Worm (Caenorhabditis elegans): ENCODE measurements around the gene srab-23.

DNA sequence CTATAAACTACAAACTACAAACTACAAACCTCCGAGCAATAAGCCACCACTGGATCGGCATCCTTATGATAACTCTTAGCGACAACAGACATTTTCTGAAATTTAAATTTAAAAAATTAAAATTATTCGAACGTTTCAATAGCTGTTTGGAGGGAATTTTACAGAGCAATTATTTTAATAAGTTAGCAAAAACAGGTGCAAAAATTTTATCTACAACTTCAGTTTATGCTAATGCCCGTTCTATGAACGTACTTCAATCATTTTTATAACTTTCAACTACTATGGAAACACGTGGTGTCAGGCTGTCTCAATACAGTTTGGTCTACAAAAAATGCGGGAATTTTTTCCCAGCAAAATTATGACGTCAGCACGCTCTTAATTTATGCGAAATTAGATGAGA, 18.1 kb upstream of the srab-23 start, which contains the start of gene comt-5:
- no peak for TF ChIP-seq ztf-23 (GFP tag; IDR thresholded peaks at IDR 0.05)
- no peak for TF ChIP-seq flt-1 (GFP tag; IDR thresholded peaks at IDR 0.05)
- no peak for TF ChIP-seq klf-2 (GFP tag; conservative IDR thresholded peaks at IDR 0.05)
- TF ChIP-seq ref-1 (GFP tag; conservative IDR thresholded peaks at IDR 0.05): no peak
- TF ChIP-seq T22C8.4 (GFP tag; IDR thresholded peaks at IDR 0.05): no peak

Data from whole organism, midembryonic.